Worm (Caenorhabditis elegans) whole organism, mixed stage, embryonic: ENCODE data around the gene slcr-46.1.

Experiments used
- M03D4.4 ChIP-seq: sonication (generic microtip); optimal IDR thresholded peaks from 2 replicates; lab custom pipeline; 2017; ENCODE audit warnings: mild to moderate bottlenecking, missing genetic modification characterization, missing compliant biosample characterization
- bed-3 ChIP-seq: fragments of 200-800 bp; sonication (Bioruptor generic); optimal IDR thresholded peaks from 3 replicates; lab custom pipeline; 2018; ENCODE audit warnings: mild to moderate bottlenecking, missing genetic modification characterization, moderate library complexity, missing compliant biosample characterization
- ceh-39 ChIP-seq: fragments of 150-350 bp; optimal IDR thresholded peaks from 2 replicates; lab custom pipeline; 2014; ENCODE audit warnings: missing biosample characterization, missing genetic modification characterization
- drap-1 ChIP-seq: fragments of 200-800 bp; sonication (Bioruptor generic); optimal IDR thresholded peaks from 3 replicates; lab custom pipeline; 2018; ENCODE audit warnings: mild to moderate bottlenecking, missing genetic modification characterization, missing compliant biosample characterization
- elt-3 ChIP-seq: fragments of 150-350 bp; optimal IDR thresholded peaks from 2 replicates; lab custom pipeline; 2014; ENCODE audit warnings: missing biosample characterization, missing genetic modification characterization
- flh-1 ChIP-seq: fragments of 200-800 bp; sonication (Bioruptor generic); optimal IDR thresholded peaks from 2 replicates; lab custom pipeline; 2018; ENCODE audit warnings: mild to moderate bottlenecking, missing genetic modification characterization, moderate library complexity, missing compliant biosample characterization
- ham-2 ChIP-seq: fragments of 200-800 bp; sonication (Bioruptor generic); optimal IDR thresholded peaks from 2 replicates; lab custom pipeline; 2018; ENCODE audit warnings: mild to moderate bottlenecking, missing genetic modification characterization, missing compliant biosample characterization
- hlh-1 ChIP-seq: fragments of 150-350 bp; optimal IDR thresholded peaks from 2 replicates; lab custom pipeline; 2014; ENCODE audit warnings: missing biosample characterization, missing genetic modification reagents, missing genetic modification characterization
- mab-5 ChIP-seq: fragments of 150-350 bp; optimal IDR thresholded peaks from 2 replicates; lab custom pipeline; 2014; ENCODE audit warnings: missing biosample characterization, missing genetic modification characterization
- mep-1 ChIP-seq: fragments of 150-350 bp; optimal IDR thresholded peaks from 2 replicates; lab custom pipeline; 2017; ENCODE audit warnings: missing biosample characterization, missing genetic modification reagents, missing genetic modification characterization, inconsistent platforms
- nhr-2 ChIP-seq: fragments of 150-350 bp; optimal IDR thresholded peaks from 2 replicates; lab custom pipeline; 2014; ENCODE audit warnings: missing biosample characterization, missing genetic modification characterization
- nhr-28 ChIP-seq: fragments of 150-350 bp; optimal IDR thresholded peaks from 2 replicates; lab custom pipeline; 2014; ENCODE audit warnings: missing biosample characterization, missing genetic modification characterization
- nhr-76 ChIP-seq: sonication (generic microtip); optimal IDR thresholded peaks from 2 replicates; lab custom pipeline; 2017; ENCODE audit warnings: missing biosample characterization, missing genetic modification characterization
- pha-4 ChIP-seq: fragments of 150-350 bp; optimal IDR thresholded peaks from 2 replicates; lab custom pipeline; 2018; ENCODE audit warnings: missing biosample characterization, missing genetic modification reagents, missing genetic modification characterization
- unc-39 ChIP-seq: fragments of 150-350 bp; optimal IDR thresholded peaks from 2 replicates; lab custom pipeline; 2014; ENCODE audit warnings: missing biosample characterization, missing genetic modification characterization

slcr-46.1 gene

ce11 chrX:4678029-4678428 is 45.9 kb downstream of the slcr-46.1 start, which contains the start of gene flp-11:
Gene flp-11 (minus strand): TSS chrX:4678129.
- TF ChIP-seq ceh-39, result no peak
- no peak for TF ChIP-seq drap-1
- TF ChIP-seq bed-3 (GFP tag; lab: Kevin White, UChicago), result no peak
- TF ChIP-seq nhr-76 (tag; lab: Kevin White, UChicago), result no peak
- no peak for TF ChIP-seq pha-4 (tag; lab: Kevin White, UChicago)
- TF ChIP-seq hlh-1 (tag; lab: Kevin White, UChicago), result no peak
- no peak for TF ChIP-seq nhr-2 (tag; lab: Kevin White, UChicago)
- TF ChIP-seq flh-1, result no peak
- no peak for TF ChIP-seq unc-39 (tag; lab: Kevin White, UChicago)

- TF ChIP-seq mab-5 (tag; lab: Kevin White, UChicago) (no peak), ceh-39 (no peak), nhr-28 (tag; lab: Kevin White, UChicago) (no peak), ham-2 (no peak), elt-3 (tag; lab: Kevin White, UChicago) (no peak), M03D4.4 (tag; lab: Kevin White, UChicago) (no peak), nhr-76 (tag; lab: Kevin White, UChicago) (no peak), mep-1 (tag; lab: Kevin White, UChicago) (no peak)
Measured at ce11 chrX:4682616-4683015, 50.5 kb downstream of the slcr-46.1 start, which contains the start of gene K02G10.15. Gene K02G10.15 (minus strand): TSS chrX:4682716.
